Worm (Caenorhabditis elegans): Measurements from ENCODE around the gene aman-2.

The aman-2 gene

DNA sequence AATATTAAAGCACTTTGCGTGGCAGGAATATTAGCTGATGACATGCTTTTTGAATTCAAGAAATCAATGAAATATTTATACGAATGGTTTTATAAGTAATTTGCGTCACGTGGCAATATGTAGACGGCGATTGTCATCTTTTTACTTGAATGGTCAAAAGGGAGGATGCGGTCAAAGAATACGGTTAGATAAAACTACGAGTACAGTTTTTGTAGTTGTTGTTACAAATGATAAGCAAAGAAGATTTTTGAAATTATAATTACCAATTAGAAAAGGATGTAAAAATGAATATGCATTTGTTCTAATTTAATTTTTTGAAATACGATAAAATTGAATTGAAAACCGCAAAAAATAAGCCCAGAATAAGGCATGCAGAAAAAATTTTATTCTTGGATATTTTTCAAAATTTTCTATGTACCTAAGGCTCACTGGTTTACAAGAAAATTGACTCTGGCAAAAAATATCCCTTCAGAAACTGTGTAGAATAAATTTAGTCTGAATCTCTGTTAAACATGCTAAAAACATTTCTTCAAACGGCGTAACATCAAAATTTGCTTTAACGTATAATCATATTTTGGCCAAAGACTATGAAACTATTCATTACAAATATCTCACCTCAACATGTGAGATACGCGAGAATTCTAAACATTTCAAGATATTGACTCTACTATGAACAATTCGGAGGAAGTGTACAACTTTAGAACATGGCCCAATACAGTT, 41.7 kb downstream of the aman-2 start, which contains the start of the genes sodh-2 and srx-76:
Gene sodh-2, minus strand, starts transcription at position 101 of the 720 bp plus-strand sequence.
Gene srx-76, plus strand, starts transcription at position 670 of the 720 bp plus-strand sequence.
- TF ChIP-seq dao-5 (tag; optimal IDR thresholded peaks at IDR 0.05) (no peak), W03F9.2 (tag; optimal IDR thresholded peaks at IDR 0.05) (no peak), him-1 (tag; optimal IDR thresholded peaks at IDR 0.05) (no peak)

DNA sequence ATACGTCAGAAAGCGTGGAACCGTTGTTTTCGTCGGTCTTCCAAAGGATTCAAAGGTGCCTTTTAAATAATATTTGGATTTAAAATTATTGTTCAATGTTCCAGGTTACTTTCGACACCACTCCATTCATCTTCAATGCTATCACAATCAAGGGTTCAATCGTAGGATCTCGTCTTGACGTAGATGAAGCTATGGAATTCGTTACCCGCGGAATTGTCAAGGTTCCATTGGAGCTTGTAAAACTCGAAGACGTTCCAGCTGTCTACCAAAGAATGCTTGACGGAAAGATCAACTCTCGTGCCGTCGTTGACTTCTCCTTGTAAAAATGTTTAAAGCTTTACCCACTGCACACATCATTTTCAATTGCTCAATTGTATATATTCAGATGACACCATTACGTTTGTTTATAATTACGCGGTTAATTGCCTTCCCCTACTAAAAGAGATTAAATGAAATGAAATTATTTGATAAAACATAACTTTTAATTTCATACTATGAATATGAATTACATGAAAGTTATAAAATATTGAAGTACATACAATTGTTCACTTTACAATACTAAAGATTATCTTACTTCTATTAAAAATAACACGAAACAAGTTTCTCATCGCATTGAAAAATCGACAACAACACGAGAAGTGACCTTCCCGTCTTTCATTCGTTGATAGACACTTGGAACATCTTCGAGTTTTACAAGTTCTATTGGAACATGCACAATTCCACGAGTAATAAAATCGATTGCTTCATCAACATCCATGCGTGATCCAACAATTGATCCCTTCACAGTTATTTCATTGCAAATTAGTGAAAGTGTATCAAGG, 43.7 kb downstream of the aman-2 start:
- TF ChIP-seq W03F9.2 (tag; optimal IDR thresholded peaks at IDR 0.05) = no peak
- TF ChIP-seq him-1 (tag; optimal IDR thresholded peaks at IDR 0.05) = no peak
- TF ChIP-seq dao-5 (tag; optimal IDR thresholded peaks at IDR 0.05) = no peak

DNA sequence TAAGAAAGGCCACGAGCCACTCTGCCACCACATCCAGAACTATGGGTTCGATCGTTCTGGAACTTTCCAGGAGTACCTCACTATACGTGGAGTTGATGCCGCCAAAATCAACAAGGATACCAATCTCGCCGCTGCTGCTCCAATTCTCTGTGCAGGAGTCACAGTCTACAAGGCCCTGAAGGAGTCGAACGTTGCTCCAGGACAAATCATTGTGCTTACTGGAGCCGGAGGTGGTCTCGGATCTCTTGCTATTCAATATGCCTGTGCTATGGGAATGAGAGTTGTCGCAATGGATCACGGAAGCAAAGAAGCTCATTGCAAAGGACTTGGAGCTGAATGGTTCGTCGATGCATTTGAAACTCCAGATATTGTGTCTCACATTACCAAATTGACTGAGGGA, 44.4 kb downstream of the aman-2 start:
- TF ChIP-seq W03F9.2 (tag; optimal IDR thresholded peaks at IDR 0.05) (no peak), dao-5 (tag; optimal IDR thresholded peaks at IDR 0.05) (no peak), him-1 (tag; optimal IDR thresholded peaks at IDR 0.05) (no peak)

DNA sequence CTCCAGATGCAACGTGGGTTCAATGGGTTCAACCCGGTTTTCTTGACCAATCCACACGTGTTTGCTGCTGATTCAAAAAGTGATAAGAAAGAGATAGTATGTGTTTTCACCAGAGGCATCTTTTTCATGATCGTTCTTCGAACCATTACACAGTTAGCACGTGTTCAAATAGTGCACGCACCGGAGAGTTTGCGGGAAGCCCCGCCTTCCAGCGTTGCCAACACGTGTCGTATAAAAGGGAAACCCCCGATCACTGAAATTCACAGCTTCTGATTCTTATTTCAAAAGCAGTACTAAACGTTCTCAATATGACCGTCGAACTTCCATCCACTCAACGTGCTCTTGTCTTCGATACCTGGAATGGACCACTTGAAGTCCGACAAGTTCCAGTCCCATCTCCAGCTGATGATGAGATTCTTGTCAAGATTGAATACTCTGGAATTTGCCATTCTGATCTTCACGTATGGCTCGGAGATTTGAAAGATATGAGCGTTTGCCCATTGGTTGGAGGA, 45.0 kb downstream of the aman-2 start, which contains the start of gene adh-1:
Gene adh-1, plus strand, starts transcription at position 261 of the 512 bp plus-strand sequence.
- TF ChIP-seq W03F9.2 (tag; optimal IDR thresholded peaks at IDR 0.05) (no peak), dao-5 (tag; optimal IDR thresholded peaks at IDR 0.05) (no peak), him-1 (tag; optimal IDR thresholded peaks at IDR 0.05) (no peak)

DNA sequence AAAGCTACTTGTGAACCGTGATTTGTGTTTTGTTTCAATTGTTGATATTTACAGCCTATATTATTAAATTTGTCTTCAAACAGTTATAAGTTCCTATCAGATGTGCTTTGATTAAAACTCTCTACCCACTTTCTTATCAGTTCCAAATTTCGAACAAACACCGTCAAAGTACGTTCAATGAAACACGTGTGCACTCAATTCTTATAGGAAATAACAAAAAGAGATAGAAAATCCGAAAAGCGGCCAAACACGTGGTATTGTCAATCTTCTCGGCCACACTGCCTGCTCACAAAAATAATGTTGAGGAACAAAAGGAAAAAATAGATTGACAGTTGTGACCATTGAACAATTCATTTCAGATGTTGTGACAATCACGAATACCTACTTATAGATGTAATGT, 47.1 kb downstream of the aman-2 start:
- no peak for TF ChIP-seq him-1 (tag; optimal IDR thresholded peaks at IDR 0.05)
- no peak for TF ChIP-seq dao-5 (tag; optimal IDR thresholded peaks at IDR 0.05)
- no peak for TF ChIP-seq W03F9.2 (tag; optimal IDR thresholded peaks at IDR 0.05)

DNA sequence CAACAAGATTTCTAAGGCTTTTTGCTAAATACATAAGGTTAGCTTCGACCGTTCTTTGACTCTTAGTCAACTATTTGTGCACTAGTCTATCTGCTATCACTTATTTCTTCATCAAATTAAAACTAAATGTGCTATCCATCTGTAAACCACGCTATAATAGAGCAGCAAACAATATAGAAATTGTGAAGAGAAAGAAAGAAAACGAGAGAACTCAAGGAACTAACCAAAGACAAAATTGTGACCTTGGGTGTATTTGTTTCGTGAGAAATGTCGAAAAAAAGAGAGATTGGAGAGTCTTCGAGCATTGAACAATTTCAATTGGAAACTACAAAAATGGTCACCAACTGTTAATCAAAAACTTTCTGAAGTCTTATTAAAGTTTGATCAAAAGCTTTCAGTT, 48.0 kb downstream of the aman-2 start:
- TF ChIP-seq W03F9.2 (tag; optimal IDR thresholded peaks at IDR 0.05) (no peak), dao-5 (tag; optimal IDR thresholded peaks at IDR 0.05) (no peak), him-1 (tag; optimal IDR thresholded peaks at IDR 0.05) (no peak)

DNA sequence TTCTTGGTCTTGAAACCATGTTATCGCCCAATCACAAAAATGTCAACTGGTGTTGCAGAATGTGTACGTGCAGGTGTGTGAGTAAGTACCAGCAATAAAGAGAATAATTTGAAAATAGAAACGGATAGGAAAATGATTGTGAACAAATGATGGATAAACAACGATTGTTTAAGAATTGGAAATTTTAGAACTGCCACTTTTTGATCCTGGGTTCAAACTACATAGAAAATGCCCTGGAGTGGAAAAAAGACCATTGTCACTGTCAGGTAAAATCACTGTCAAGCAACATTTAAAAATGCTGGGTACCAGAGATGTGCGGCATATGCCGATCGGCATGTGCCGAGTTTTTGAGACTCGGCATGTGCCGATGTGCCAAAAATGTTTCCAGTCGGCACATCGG, 49.8 kb downstream of the aman-2 start:
- TF ChIP-seq W03F9.2 (tag; optimal IDR thresholded peaks at IDR 0.05) = no peak
- TF ChIP-seq him-1 (tag; optimal IDR thresholded peaks at IDR 0.05) = no peak

DNA sequence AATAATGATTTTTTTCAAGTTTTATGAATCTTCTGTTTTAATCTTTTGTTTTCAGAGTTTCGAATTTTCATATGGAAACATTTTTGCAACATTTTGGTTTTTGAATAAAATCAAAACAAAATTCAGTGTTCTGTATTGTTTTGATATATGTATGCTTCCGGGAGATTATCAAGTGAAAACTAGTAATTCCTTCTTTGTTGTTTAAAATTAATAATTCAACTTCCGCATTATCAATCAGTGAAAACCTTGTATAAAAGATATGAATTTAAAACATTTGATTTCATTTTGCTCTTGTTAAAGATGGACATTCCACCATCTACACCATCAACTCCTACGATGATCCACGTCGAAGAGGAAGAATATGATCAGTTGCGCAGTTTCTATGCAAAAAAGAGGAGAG, 53.3 kb downstream of the aman-2 start, which contains the start of gene sulp-5:
Gene sulp-5, plus strand, starts transcription at position 301 of the 400 bp plus-strand sequence.
- TF ChIP-seq dao-5 (tag; optimal IDR thresholded peaks at IDR 0.05) (no peak), W03F9.2 (tag; optimal IDR thresholded peaks at IDR 0.05) (no peak), him-1 (tag; optimal IDR thresholded peaks at IDR 0.05) (no peak)
